Fruit fly (Drosophila melanogaster): Measurements from ENCODE around the gene Cchl.

- TF ChIP-seq pan (optimal IDR thresholded peaks at IDR 0.05), result no peak
- no peak for TF ChIP-seq Hr78 (GFP tag; optimal IDR thresholded peaks at IDR 0.05)
- no peak for TF ChIP-seq psq (GFP tag; optimal IDR thresholded peaks at IDR 0.05)
- TF ChIP-seq Myc (optimal IDR thresholded peaks at IDR 0.05), result no peak
- TF ChIP-seq woc (GFP tag; optimal IDR thresholded peaks at IDR 0.05), result no peak
- peak; percentile 46 for TF ChIP-seq rgr (GFP tag; optimal IDR thresholded peaks at IDR 0.05)
- TF ChIP-seq Rel (GFP tag; optimal IDR thresholded peaks at IDR 0.05), result no peak
- no peak for TF ChIP-seq Rel (tag; optimal IDR thresholded peaks at IDR 0.05)
- no peak for TF ChIP-seq lola (GFP tag; optimal IDR thresholded peaks at IDR 0.05)
- TF ChIP-seq Hr83 (GFP tag; optimal IDR thresholded peaks at IDR 0.05; ENCODE audit: poor library complexity, severe bottlenecking), result peak; percentile 67
- TF ChIP-seq HLH106 (tag; optimal IDR thresholded peaks at IDR 0.05), result no peak
- TF ChIP-seq fru (GFP tag; optimal IDR thresholded peaks at IDR 0.05), result no peak
- no peak for TF ChIP-seq br (GFP tag; optimal IDR thresholded peaks at IDR 0.05)
- no peak for TF ChIP-seq usp (GFP tag; optimal IDR thresholded peaks at IDR 0.05)
- TF ChIP-seq tai (GFP tag; optimal IDR thresholded peaks at IDR 0.05), result no peak
Measured at dm6 chr3R:22057083-22057482, 29.8 kb upstream of the Cchl start.

All from whole organism, wandering third instar larva.